Worm (Caenorhabditis elegans) whole organism, young adult: ENCODE data around the gene F20G2.2.

Experiments used
- B0261.1 ChIP-seq: sonication (generic microtip); optimal IDR thresholded peaks from 2 replicates; lab custom pipeline; 2016; ENCODE audit warnings: mild to moderate bottlenecking, missing genetic modification characterization, moderate library complexity, missing compliant biosample characterization
- B0336.3 ChIP-seq: fragments of 200-800 bp; sonication (Bioruptor generic); IDR thresholded peaks from 2 replicates; pipeline ENCODE4 v1.3.6; 2022; ENCODE audit warnings: missing genetic modification characterization, missing compliant biosample characterization
- C06A6.2 ChIP-seq: fragments of 200-800 bp; sonication (Bioruptor generic); conservative IDR thresholded peaks from 2 replicates; pipeline ENCODE4 v1.3.6; 2022; ENCODE audit warnings: missing genetic modification characterization, missing compliant biosample characterization
- F33H1.4 ChIP-seq: fragments of 200-800 bp; sonication (Bioruptor generic); IDR thresholded peaks from 2 replicates; pipeline ENCODE4 v1.3.6; 2022; ENCODE audit warnings: missing genetic modification reagents, missing genetic modification characterization, missing compliant biosample characterization
- F37B4.10 ChIP-seq: fragments of 200-800 bp; sonication (Bioruptor generic); IDR thresholded peaks from 2 replicates; pipeline ENCODE4 v1.3.6; 2022; ENCODE audit warnings: missing genetic modification characterization, missing compliant biosample characterization
- F57A8.1 ChIP-seq: fragments of 200-800 bp; sonication (Bioruptor generic); optimal IDR thresholded peaks from 2 replicates; lab custom pipeline; 2018; ENCODE audit warnings: mild to moderate bottlenecking, missing genetic modification characterization, moderate library complexity, missing compliant biosample characterization
- Y53G8AR.9 ChIP-seq: fragments of 200-800 bp; sonication (Bioruptor generic); conservative IDR thresholded peaks from 2 replicates; pipeline ENCODE4 v1.3.6; 2022; ENCODE audit warnings: missing genetic modification reagents, missing genetic modification characterization, missing compliant biosample characterization
- Y67H2A.10 ChIP-seq: fragments of 200-800 bp; sonication (Bioruptor generic); conservative IDR thresholded peaks from 2 replicates; pipeline ENCODE4 v1.3.6; 2022; ENCODE audit warnings: missing genetic modification reagents, missing genetic modification characterization, missing compliant biosample characterization
- akir-1 ChIP-seq: fragments of 200-800 bp; sonication (Bioruptor generic); optimal IDR thresholded peaks from 2 replicates; lab custom pipeline; 2018; ENCODE audit warnings: mild to moderate bottlenecking, missing genetic modification characterization, moderate library complexity, missing compliant biosample characterization
- ama-1 ChIP-seq, 3 experiments: fragments of 150-350 bp in 1 of 3; sonication (generic microtip) in 2 of 3; optimal IDR thresholded peaks; 2 replicates each; lab custom pipeline; 2014 to 2018; ENCODE audit warnings: missing biosample characterization in 2 of 3, missing genetic modification characterization in 2 of 3, missing genetic modification reagents in 2 of 3
- attf-5 ChIP-seq: fragments of 200-800 bp; sonication (Bioruptor generic); optimal IDR thresholded peaks from 2 replicates; lab custom pipeline; 2018; ENCODE audit warnings: mild to moderate bottlenecking, missing genetic modification characterization, missing compliant biosample characterization
- ccch-3 ChIP-seq: fragments of 200-800 bp; sonication (Bioruptor generic); optimal IDR thresholded peaks from 2 replicates; lab custom pipeline; 2018; ENCODE audit warnings: mild to moderate bottlenecking, missing genetic modification characterization, missing compliant biosample characterization
- cebp-1 ChIP-seq, 2 experiments: fragments of 200-800 bp in 1 of 2; sonication (Bioruptor generic) in 1 of 2; sonication (generic microtip) in 1 of 2; IDR thresholded peaks in 1 of 2; optimal IDR thresholded peaks in 1 of 2; 2 replicates each; pipeline versions ENCODE4 v1.3.6 to Lab custom; 2017 to 2022; ENCODE audit warnings: missing compliant biosample characterization in 2 of 2, missing genetic modification characterization in 2 of 2, mild to moderate bottlenecking in 1 of 2, missing genetic modification reagents in 1 of 2, moderate library complexity in 1 of 2
- ceh-40 ChIP-seq: fragments of 200-800 bp; sonication (Bioruptor generic); IDR thresholded peaks from 2 replicates; pipeline ENCODE4 v1.3.6; 2022; ENCODE audit warnings: missing genetic modification characterization, missing compliant biosample characterization
- die-1 ChIP-seq: sonication (generic microtip); optimal IDR thresholded peaks from 2 replicates; lab custom pipeline; 2016; ENCODE audit warnings: missing genotype, mild to moderate bottlenecking, missing genetic modification characterization, missing compliant biosample characterization
- dox-1 ChIP-seq: fragments of 200-800 bp; sonication (Bioruptor generic); IDR thresholded peaks from 2 replicates; pipeline ENCODE4 v1.3.6; 2022; ENCODE audit warnings: missing genetic modification reagents, missing genetic modification characterization, missing compliant biosample characterization
- ets-4 ChIP-seq: fragments of 200-800 bp; sonication (Bioruptor generic); optimal IDR thresholded peaks from 2 replicates; lab custom pipeline; 2018; ENCODE audit warnings: mild to moderate bottlenecking, missing genetic modification characterization, missing compliant biosample characterization
- fkh-3 ChIP-seq: sonication (generic microtip); optimal IDR thresholded peaks from 2 replicates; lab custom pipeline; 2016; ENCODE audit warnings: mild to moderate bottlenecking, missing genetic modification characterization, missing compliant biosample characterization
- hlh-26 ChIP-seq: fragments of 200-800 bp; sonication (Bioruptor generic); conservative IDR thresholded peaks from 2 replicates; pipeline ENCODE4 v1.3.6; 2022; ENCODE audit warnings: missing genetic modification reagents, missing genetic modification characterization, missing compliant biosample characterization
- lin-26 ChIP-seq: fragments of 200-800 bp; sonication (Bioruptor generic); IDR thresholded peaks from 2 replicates; pipeline ENCODE4 v1.3.6; 2022; ENCODE audit warnings: missing genetic modification reagents, missing genetic modification characterization, missing compliant biosample characterization
- lin-35 ChIP-seq, 3 experiments: fragments of 150-350 bp in 2 of 3; sonication (generic microtip) in 1 of 3; optimal IDR thresholded peaks; 2 replicates each; lab custom pipeline; 2014 to 2018; ENCODE audit warnings: missing biosample characterization in 3 of 3, missing genetic modification characterization in 3 of 3, missing genetic modification reagents in 3 of 3
- mcd-1 ChIP-seq: fragments of 200-800 bp; sonication (Bioruptor generic); IDR thresholded peaks from 2 replicates; pipeline ENCODE4 v1.3.6; 2022; ENCODE audit warnings: missing genetic modification reagents, missing genetic modification characterization, missing compliant biosample characterization
- mes-4 ChIP-seq: sonication (generic microtip); optimal IDR thresholded peaks from 2 replicates; lab custom pipeline; 2016; ENCODE audit warnings: missing genotype, missing genetic modification characterization, missing compliant biosample characterization
- nfyb-1 ChIP-seq: fragments of 200-800 bp; sonication (Bioruptor generic); IDR thresholded peaks from 2 replicates; pipeline ENCODE4 v1.3.6; 2022; ENCODE audit warnings: missing genetic modification reagents, missing genetic modification characterization, missing compliant biosample characterization
- nhr-80 ChIP-seq: sonication (generic microtip); optimal IDR thresholded peaks from 2 replicates; lab custom pipeline; 2016; ENCODE audit warnings: missing genetic modification characterization, missing compliant biosample characterization
- pbrm-1 ChIP-seq: fragments of 200-800 bp; sonication (Bioruptor generic); IDR thresholded peaks from 2 replicates; pipeline ENCODE4 v1.3.6; 2022; ENCODE audit warnings: missing genetic modification reagents, missing genetic modification characterization, missing compliant biosample characterization
- rec-8 ChIP-seq, 2 experiments: sonication (generic microtip); optimal IDR thresholded peaks; 2 replicates each; lab custom pipeline; 2016; ENCODE audit warnings: mild to moderate bottlenecking in 2 of 2, missing genetic modification characterization in 2 of 2, missing genetic modification reagents in 2 of 2, missing genotype in 2 of 2, missing biosample characterization in 1 of 2, missing compliant biosample characterization in 1 of 2, moderate library complexity in 1 of 2
- snpc-4 ChIP-seq, 5 experiments: fragments of 150-350 bp in 1 of 5; sonication (generic microtip) in 4 of 5; optimal IDR thresholded peaks; 2 replicates each; lab custom pipeline; 2014 to 2018; ENCODE audit warnings: missing genetic modification characterization in 5 of 5, missing biosample characterization in 3 of 5, antibody characterized with exemption in 2 of 5, mild to moderate bottlenecking in 2 of 5, missing compliant biosample characterization in 2 of 5, missing genotype in 2 of 5, moderate library complexity in 2 of 5, missing genetic modification reagents in 1 of 5
- somi-1 ChIP-seq: fragments of 200-800 bp; sonication (Bioruptor generic); optimal IDR thresholded peaks from 2 replicates; lab custom pipeline; 2018; ENCODE audit warnings: mild to moderate bottlenecking, missing genetic modification characterization, missing compliant biosample characterization
- sptf-2 ChIP-seq: fragments of 200-800 bp; sonication (Bioruptor generic); optimal IDR thresholded peaks from 2 replicates; lab custom pipeline; 2018; ENCODE audit warnings: mild to moderate bottlenecking, missing genetic modification characterization, missing compliant biosample characterization
- unc-130 ChIP-seq: sonication (generic microtip); optimal IDR thresholded peaks from 2 replicates; lab custom pipeline; 2016; ENCODE audit warnings: missing genetic modification reagents, missing genetic modification characterization, missing compliant biosample characterization
- zfh-2 ChIP-seq: fragments of 200-800 bp; sonication (Bioruptor generic); conservative IDR thresholded peaks from 2 replicates; pipeline ENCODE4 v1.3.6; 2022; ENCODE audit warnings: missing genetic modification reagents, missing genetic modification characterization, missing compliant biosample characterization
- ztf-18 ChIP-seq: sonication (generic microtip); optimal IDR thresholded peaks from 2 replicates; lab custom pipeline; 2016; ENCODE audit warnings: missing genotype, mild to moderate bottlenecking, missing genetic modification characterization, missing compliant biosample characterization
- ztf-22 ChIP-seq: fragments of 200-800 bp; sonication (Bioruptor generic); optimal IDR thresholded peaks from 2 replicates; lab custom pipeline; 2018; ENCODE audit warnings: mild to moderate bottlenecking, missing genetic modification characterization, moderate library complexity, missing compliant biosample characterization
- ztf-26 ChIP-seq: sonication (generic microtip); optimal IDR thresholded peaks from 2 replicates; lab custom pipeline; 2017; ENCODE audit warnings: missing genetic modification characterization, missing compliant biosample characterization

The F20G2.2 gene

ce11 chrV:13796246-13796776, 40.1 kb upstream of the F20G2.2 start, which contains the start of gene twk-32 (continued):
- TF ChIP-seq mcd-1 (no peak), ztf-22 (no peak), cebp-1 (GFP tag; IDR thresholded peaks at IDR 0.05; lab: Robert Waterston, UW) (no peak), cebp-1 (tag; optimal IDR thresholded peaks at IDR 0.05; lab: Kevin White, UChicago) (peak; percentile 51), ztf-26 (tag; lab: Kevin White, UChicago) (peak; percentile 23), ztf-18 (no peak), Y67H2A.10 (GFP tag; lab: Robert Waterston, UW) (no peak), ceh-40 (GFP tag; lab: Robert Waterston, UW) (no peak), F57A8.1 (no peak), die-1 (tag; lab: Kevin White, UChicago) (no peak), attf-5 (GFP tag; lab: Kevin White, UChicago) (no peak), dox-1 (peak; percentile 31; the same call in 1 of the 2 replicates), hlh-26 (GFP tag; lab: Robert Waterston, UW) (no peak), B0336.3 (GFP tag; lab: Robert Waterston, UW) (peak; percentile 58), F37B4.10 (GFP tag; lab: Robert Waterston, UW) (no peak), akir-1 (GFP tag; lab: Kevin White, UChicago) (no peak), zfh-2 (GFP tag; lab: Robert Waterston, UW) (no peak), rec-8 (tag; optimal IDR thresholded peaks at IDR 0.05; lab: Kevin White, UChicago) (no peak), Y53G8AR.9 (GFP tag; lab: Robert Waterston, UW) (no peak), ets-4 (no peak), nfyb-1 (peak; percentile 60; the same call in 1 of the 2 replicates), lin-26 (GFP tag; lab: Robert Waterston, UW) (no peak), fkh-3 (no peak)

- no peak for TF ChIP-seq somi-1 (GFP tag; lab: Kevin White, UChicago)
- TF ChIP-seq zfh-2 (GFP tag; lab: Robert Waterston, UW): peak; percentile 72
- no peak for TF ChIP-seq B0261.1 (tag; lab: Kevin White, UChicago)
- TF ChIP-seq dox-1: 0 out of 2 replicates have a peak, but pooled peaks have one; percentile 38
- no peak for TF ChIP-seq lin-35 (GFP tag; optimal IDR thresholded peaks at IDR 0.05; lab: Kevin White, UChicago)
- no peak for TF ChIP-seq pbrm-1
- TF ChIP-seq, all 124 proteins: peak for 2
Observed at ce11 chrV:13794046-13794445, 37.8 kb upstream of the F20G2.2 start.

- TF ChIP-seq ccch-3 (no peak), snpc-4 (GFP tag; optimal IDR thresholded peaks at IDR 0.05; lab: Kevin White, UChicago) (no peak), snpc-4 (tag; optimal IDR thresholded peaks at IDR 0.05; lab: Kevin White, UChicago) (no peak), unc-130 (GFP tag; lab: Kevin White, UChicago) (no peak), C06A6.2 (GFP tag; lab: Robert Waterston, UW) (no peak), ama-1 (optimal IDR thresholded peaks at IDR 0.05; lab: Kevin White, UChicago) (no peak), ama-1 (GFP tag; optimal IDR thresholded peaks at IDR 0.05; lab: Kevin White, UChicago) (no peak), dox-1 (no peak), nhr-80 (tag; lab: Kevin White, UChicago) (no peak), ets-4 (no peak), sptf-2 (no peak), Y53G8AR.9 (GFP tag; lab: Robert Waterston, UW) (no peak), F33H1.4 (GFP tag; lab: Robert Waterston, UW) (no peak), pbrm-1 (no peak), mes-4 (tag; lab: Kevin White, UChicago) (no peak)
- TF ChIP-seq, all 124 proteins: peak for 0
Observed at ce11 chrV:13790557-13790956, 34.3 kb upstream of the F20G2.2 start.
